Fruit fly (Drosophila melanogaster): ENCODE measurements around the gene CG7135.

- TF ChIP-seq CG12605 (GFP tag; IDR thresholded peaks at IDR 0.05) = no peak
- TF ChIP-seq EcR (GFP tag; optimal IDR thresholded peaks at IDR 0.05) = no peak
- no peak for TF ChIP-seq CG14655 (GFP tag; optimal IDR thresholded peaks at IDR 0.05)
- TF ChIP-seq rn (GFP tag; IDR thresholded peaks at IDR 0.05) = no peak
Observed at dm6 chrX:18151323-18151722, 47.9 kb downstream of the CG7135 start.
